Worm (Caenorhabditis elegans): ENCODE measurements around the gene F14H3.15.
A peak's percentile ranks its signal among the peaks of the same experiment; 100 is the strongest.

The F14H3.15 gene

ce11 chrV:16057010-16057463 is 3.0 kb downstream of the F14H3.15 start, which contains the start of gene F14H3.5:
TSS of gene F14H3.5 (minus strand) at chrV:16057060.
- TF ChIP-seq nhr-90 (tag; optimal IDR thresholded peaks at IDR 0.05) (no peak), die-1 (tag; optimal IDR thresholded peaks at IDR 0.05) (no peak), efl-1 (GFP tag; optimal IDR thresholded peaks at IDR 0.05) (peak; percentile 69), ztf-22 (GFP tag; optimal IDR thresholded peaks at IDR 0.05) (no peak), fkh-3 (tag; optimal IDR thresholded peaks at IDR 0.05) (no peak), attf-6 (GFP tag; IDR thresholded peaks at IDR 0.05) (0 out of 2 replicates have a peak, but pooled peaks have one; percentile 7), rcor-1 (GFP tag; IDR thresholded peaks at IDR 0.05) (no peak), hsf-1 (GFP tag; IDR thresholded peaks at IDR 0.05) (0 out of 2 replicates have a peak, but pooled peaks have one; percentile 54), madf-6 (GFP tag; IDR thresholded peaks at IDR 0.05) (peak; percentile 71), dpl-1 (GFP tag; optimal IDR thresholded peaks at IDR 0.05) (peak; percentile 46), Y79H2A.3 (GFP tag; conservative IDR thresholded peaks at IDR 0.05) (0 out of 2 replicates have a peak, but pooled peaks have one; percentile 26), snpc-3.4 (tag; optimal IDR thresholded peaks at IDR 0.05) (peak; percentile 38), Y53F4B.3 (GFP tag; IDR thresholded peaks at IDR 0.05) (no peak), somi-1 (GFP tag; optimal IDR thresholded peaks at IDR 0.05) (no peak), madf-8 (GFP tag; conservative IDR thresholded peaks at IDR 0.05) (0 out of 2 replicates have a peak, but pooled peaks have one; percentile 26)

- TF ChIP-seq xnd-1 (tag; optimal IDR thresholded peaks at IDR 0.05) (peak; percentile 42), dpl-1 (GFP tag; optimal IDR thresholded peaks at IDR 0.05) (peak; percentile 5), hsf-1 (GFP tag; IDR thresholded peaks at IDR 0.05) (no peak), madf-6 (GFP tag; IDR thresholded peaks at IDR 0.05) (peak; percentile 88), madf-8 (GFP tag; conservative IDR thresholded peaks at IDR 0.05) (peak; percentile 69), efl-1 (GFP tag; optimal IDR thresholded peaks at IDR 0.05) (peak; percentile 62), hmg-20 (GFP tag; IDR thresholded peaks at IDR 0.05) (no peak)
Measured at ce11 chrV:16055031-16055430, 5.0 kb downstream of the F14H3.15 start, which contains the start of gene F14H3.4. TSS of gene F14H3.4 (minus strand) at chrV:16055072.

- TF ChIP-seq Y56A3A.18 (GFP tag; IDR thresholded peaks at IDR 0.05), result no peak
- no peak for TF ChIP-seq T07F8.4 (tag; optimal IDR thresholded peaks at IDR 0.05)
Measured at ce11 chrV:16053373-16053772, 6.7 kb downstream of the F14H3.15 start, which contains the start of gene F14H3.3. TSS of gene F14H3.3 (minus strand) at chrV:16053473.

ce11 chrV:16049177-16049576 is 10.9 kb downstream of the F14H3.15 start, which contains the start of gene best-12:
TSS of gene best-12 (plus strand) at chrV:16049477.
- no peak for TF ChIP-seq madf-10 (tag; optimal IDR thresholded peaks at IDR 0.05)
- TF ChIP-seq cebp-1 (GFP tag; IDR thresholded peaks at IDR 0.05), result no peak
- TF ChIP-seq cebp-1 (tag; optimal IDR thresholded peaks at IDR 0.05), result no peak
- TF ChIP-seq mxl-1 (tag; optimal IDR thresholded peaks at IDR 0.05), result no peak
- TF ChIP-seq F57A8.1 (GFP tag; optimal IDR thresholded peaks at IDR 0.05), result no peak
- no peak for TF ChIP-seq him-1 (tag; optimal IDR thresholded peaks at IDR 0.05)
- no peak for TF ChIP-seq egl-44 (GFP tag; IDR thresholded peaks at IDR 0.05)
- TF ChIP-seq ceh-58 (GFP tag; IDR thresholded peaks at IDR 0.05), result no peak
- no peak for TF ChIP-seq hmg-1.2 (GFP tag; IDR thresholded peaks at IDR 0.05)
- TF ChIP-seq let-607 (tag; optimal IDR thresholded peaks at IDR 0.05), result no peak
- TF ChIP-seq mcd-1 (GFP tag; IDR thresholded peaks at IDR 0.05), result no peak
- TF ChIP-seq F57C9.4 (tag; optimal IDR thresholded peaks at IDR 0.05), result no peak
- TF ChIP-seq lin-40 (tag; optimal IDR thresholded peaks at IDR 0.05), result no peak
- TF ChIP-seq tbx-9 (tag; optimal IDR thresholded peaks at IDR 0.05; ENCODE audit: borderline replicate concordance), result no peak
- no peak for TF ChIP-seq ekl-4 (GFP tag; IDR thresholded peaks at IDR 0.05)
